4 fruit fly cellular contexts compared by ENCODE assay signal in genomic region chr3R:18279494-18279893, dm6.
TF ChIP-seq lines count a peak whose summit lies in the region.

TSS of gene CG7142 (minus strand) at chr3R:18279522.

- TF ChIP-seq CTCF in whole organism, embryonic (GFP tag; optimal IDR thresholded peaks at IDR 0.05; lab: Kevin White, UChicago), result no peak

TF ChIP-seq in whole organism, adult, 20 proteins besides CTCF, POLR2A, EP300 and RAD21:
- TF ChIP-seq CG33017 (tag; optimal IDR thresholded peaks at IDR 0.05; lab: Kevin White, UChicago) (peak; percentile 18), CG1620 (GFP tag; optimal IDR thresholded peaks at IDR 0.05; lab: Kevin White, UChicago) (no peak), bab1 (GFP tag; optimal IDR thresholded peaks at IDR 0.05; lab: Kevin White, UChicago) (no peak), toe (GFP tag; optimal IDR thresholded peaks at IDR 0.05; lab: Kevin White, UChicago) (no peak), cic (GFP tag; optimal IDR thresholded peaks at IDR 0.05; lab: Kevin White, UChicago) (peak; percentile 1), Mnt (GFP tag; optimal IDR thresholded peaks at IDR 0.05; lab: Kevin White, UChicago) (peak; percentile 12), kay (GFP tag; lab: Kevin White, UChicago; ENCODE audit: borderline replicate concordance) (peak; percentile 34), tj (GFP tag; optimal IDR thresholded peaks at IDR 0.05; lab: Kevin White, UChicago) (no peak), CG7101 (tag; optimal IDR thresholded peaks at IDR 0.05; lab: Kevin White, UChicago) (no peak)

TF ChIP-seq in whole organism, embryonic, 481 proteins besides CTCF, POLR2A, EP300 and RAD21 (continues in another document):
- TF ChIP-seq CG12769 (tag; optimal IDR thresholded peaks at IDR 0.05; lab: Kevin White, UChicago), result peak; percentile 68
- TF ChIP-seq HmgZ (tag; optimal IDR thresholded peaks at IDR 0.05; lab: Kevin White, UChicago), result no peak
- TF ChIP-seq CG7556 (GFP tag; optimal IDR thresholded peaks at IDR 0.05; lab: Kevin White, UChicago), result no peak
- peak; percentile 14 for TF ChIP-seq grn (GFP tag; optimal IDR thresholded peaks at IDR 0.05; lab: Kevin White, UChicago)
- TF ChIP-seq Eip74EF (GFP tag; optimal IDR thresholded peaks at IDR 0.05; lab: Kevin White, UChicago), result no peak
- TF ChIP-seq CG10274 (GFP tag; optimal IDR thresholded peaks at IDR 0.05; lab: Kevin White, UChicago), result peak; percentile 73
- TF ChIP-seq odd (GFP tag; optimal IDR thresholded peaks at IDR 0.05; lab: Kevin White, UChicago), result no peak
- peak; percentile 55 for TF ChIP-seq sd (tag; optimal IDR thresholded peaks at IDR 0.05; lab: Kevin White, UChicago)
- TF ChIP-seq CG7745 (tag; optimal IDR thresholded peaks at IDR 0.05; lab: Kevin White, UChicago), result no peak
- TF ChIP-seq Nf-YC (tag; optimal IDR thresholded peaks at IDR 0.05; lab: Kevin White, UChicago), result peak; percentile 1
- no peak for TF ChIP-seq Sry-β (GFP tag; optimal IDR thresholded peaks at IDR 0.05; lab: Kevin White, UChicago)
- no peak for TF ChIP-seq D (optimal IDR thresholded peaks at IDR 0.05; lab: Kevin White, UChicago)
- no peak for TF ChIP-seq D (GFP tag; optimal IDR thresholded peaks at IDR 0.05; lab: Kevin White, UChicago)
- TF ChIP-seq ERR (GFP tag; optimal IDR thresholded peaks at IDR 0.05; lab: Kevin White, UChicago), result no peak
- TF ChIP-seq Trl (optimal IDR thresholded peaks at IDR 0.05; lab: Kevin White, UChicago), result peak in 1 of 2 experiments; percentile 4
- no peak for TF ChIP-seq Trl (GFP tag; optimal IDR thresholded peaks at IDR 0.05; lab: Kevin White, UChicago)
- no peak for TF ChIP-seq HmgD (GFP tag; optimal IDR thresholded peaks at IDR 0.05; lab: Kevin White, UChicago)
- 0 out of 2 replicates have a peak, but pooled peaks have one; percentile 35 for TF ChIP-seq GATAe (GFP tag; conservative IDR thresholded peaks at IDR 0.05; lab: Robert Waterston, UW)
- no peak for TF ChIP-seq btn (GFP tag; optimal IDR thresholded peaks at IDR 0.05; lab: Kevin White, UChicago)
- TF ChIP-seq mirr (GFP tag; optimal IDR thresholded peaks at IDR 0.05; lab: Kevin White, UChicago), result peak; percentile 31
- TF ChIP-seq CG2120 (GFP tag; optimal IDR thresholded peaks at IDR 0.05; lab: Kevin White, UChicago), result peak; percentile 45
- no peak for TF ChIP-seq hth (optimal IDR thresholded peaks at IDR 0.05; lab: Kevin White, UChicago)
- TF ChIP-seq CG15269 (tag; optimal IDR thresholded peaks at IDR 0.05; lab: Kevin White, UChicago), result no peak
- peak; percentile 91 for TF ChIP-seq sug (tag; optimal IDR thresholded peaks at IDR 0.05; lab: Kevin White, UChicago)
- TF ChIP-seq CG6272 (GFP tag; IDR thresholded peaks at IDR 0.05; lab: Robert Waterston, UW), result no peak
- TF ChIP-seq klu (GFP tag; IDR thresholded peaks at IDR 0.05; lab: Robert Waterston, UW), result no peak
- TF ChIP-seq NfI (GFP tag; optimal IDR thresholded peaks at IDR 0.05; lab: Kevin White, UChicago), result no peak
- 0 out of 2 replicates have a peak, but pooled peaks have one; percentile 25 for TF ChIP-seq Rfx (GFP tag; IDR thresholded peaks at IDR 0.05; lab: Robert Waterston, UW)

TF ChIP-seq in whole organism, prepupa, 60 proteins besides CTCF, POLR2A, EP300 and RAD21:
- no peak for TF ChIP-seq Ets96B (tag; optimal IDR thresholded peaks at IDR 0.05; lab: Kevin White, UChicago)
- no peak for TF ChIP-seq CG10669 (GFP tag; optimal IDR thresholded peaks at IDR 0.05; lab: Kevin White, UChicago)
- TF ChIP-seq Sox102F (GFP tag; optimal IDR thresholded peaks at IDR 0.05; lab: Kevin White, UChicago), result no peak
- TF ChIP-seq cyc (GFP tag; optimal IDR thresholded peaks at IDR 0.05; lab: Kevin White, UChicago), result no peak
- TF ChIP-seq svp (GFP tag; lab: Kevin White, UChicago), result peak; percentile 94
- no peak for TF ChIP-seq net (GFP tag; optimal IDR thresholded peaks at IDR 0.05; lab: Kevin White, UChicago)
- TF ChIP-seq CG3032 (tag; optimal IDR thresholded peaks at IDR 0.05; lab: Kevin White, UChicago), result no peak
- no peak for TF ChIP-seq Sox15 (GFP tag; optimal IDR thresholded peaks at IDR 0.05; lab: Kevin White, UChicago)
- no peak for TF ChIP-seq Eip78C (GFP tag; lab: Kevin White, UChicago)
- TF ChIP-seq CG6808 (GFP tag; optimal IDR thresholded peaks at IDR 0.05; lab: Kevin White, UChicago), result no peak
- TF ChIP-seq esn (GFP tag; optimal IDR thresholded peaks at IDR 0.05; lab: Kevin White, UChicago), result peak; percentile 36
- TF ChIP-seq CG31627 (GFP tag; optimal IDR thresholded peaks at IDR 0.05; lab: Kevin White, UChicago), result peak; percentile 25
- peak; percentile 72 for TF ChIP-seq vri (GFP tag; optimal IDR thresholded peaks at IDR 0.05; lab: Kevin White, UChicago)
- no peak for TF ChIP-seq Met (GFP tag; optimal IDR thresholded peaks at IDR 0.05; lab: Kevin White, UChicago)
- no peak for TF ChIP-seq ss (GFP tag; optimal IDR thresholded peaks at IDR 0.05; lab: Kevin White, UChicago)
- no peak for TF ChIP-seq achi (GFP tag; optimal IDR thresholded peaks at IDR 0.05; lab: Kevin White, UChicago)
- no peak for TF ChIP-seq CG11762 (GFP tag; optimal IDR thresholded peaks at IDR 0.05; lab: Kevin White, UChicago; ENCODE audit: insufficient read depth)
- peak; percentile 24 for TF ChIP-seq Eip93F (GFP tag; optimal IDR thresholded peaks at IDR 0.05; lab: Kevin White, UChicago)
- TF ChIP-seq CG6276 (GFP tag; optimal IDR thresholded peaks at IDR 0.05; lab: Kevin White, UChicago), result no peak
- TF ChIP-seq CG34406 (GFP tag; optimal IDR thresholded peaks at IDR 0.05; lab: Kevin White, UChicago), result no peak
- no peak for TF ChIP-seq topi (GFP tag; optimal IDR thresholded peaks at IDR 0.05; lab: Kevin White, UChicago)
- TF ChIP-seq Hr39 (GFP tag; optimal IDR thresholded peaks at IDR 0.05; lab: Kevin White, UChicago), result no peak
- no peak for TF ChIP-seq CG15336 (GFP tag; IDR thresholded peaks at IDR 0.05; lab: Robert Waterston, UW)

TF ChIP-seq in whole organism, wandering third instar larva, 38 proteins besides CTCF, POLR2A, EP300 and RAD21:
- TF ChIP-seq jim (GFP tag; optimal IDR thresholded peaks at IDR 0.05; lab: Kevin White, UChicago), result no peak
- TF ChIP-seq pan (optimal IDR thresholded peaks at IDR 0.05; lab: Kevin White, UChicago), result no peak
- no peak for TF ChIP-seq dmrt93B (GFP tag; optimal IDR thresholded peaks at IDR 0.05; lab: Kevin White, UChicago)
- TF ChIP-seq Rel (GFP tag; optimal IDR thresholded peaks at IDR 0.05; lab: Kevin White, UChicago), result no peak
- peak; percentile 83 for TF ChIP-seq Rel (tag; optimal IDR thresholded peaks at IDR 0.05; lab: Kevin White, UChicago)
- no peak for TF ChIP-seq tai (GFP tag; optimal IDR thresholded peaks at IDR 0.05; lab: Kevin White, UChicago)
- no peak for TF ChIP-seq Mio (GFP tag; optimal IDR thresholded peaks at IDR 0.05; lab: Kevin White, UChicago)
- no peak for TF ChIP-seq psq (GFP tag; optimal IDR thresholded peaks at IDR 0.05; lab: Kevin White, UChicago)
- TF ChIP-seq Hr83 (GFP tag; optimal IDR thresholded peaks at IDR 0.05; lab: Kevin White, UChicago; ENCODE audit: poor library complexity, severe bottlenecking), result peak; percentile 5
- TF ChIP-seq br (GFP tag; optimal IDR thresholded peaks at IDR 0.05; lab: Kevin White, UChicago), result peak; percentile 44
- no peak for TF ChIP-seq Hr78 (GFP tag; optimal IDR thresholded peaks at IDR 0.05; lab: Kevin White, UChicago)
- no peak for TF ChIP-seq usp (GFP tag; optimal IDR thresholded peaks at IDR 0.05; lab: Kevin White, UChicago)
- TF ChIP-seq OdsH (GFP tag; optimal IDR thresholded peaks at IDR 0.05; lab: Kevin White, UChicago), result peak; percentile 32
- TF ChIP-seq GATAd (GFP tag; optimal IDR thresholded peaks at IDR 0.05; lab: Kevin White, UChicago), result no peak
- TF ChIP-seq Sp1 (GFP tag; optimal IDR thresholded peaks at IDR 0.05; lab: Kevin White, UChicago), result no peak
- peak in 1 of 2 experiments; percentile 13 for TF ChIP-seq foxo (GFP tag; optimal IDR thresholded peaks at IDR 0.05; lab: Kevin White, UChicago)
- TF ChIP-seq sv (GFP tag; optimal IDR thresholded peaks at IDR 0.05; lab: Kevin White, UChicago), result no peak
- TF ChIP-seq dl (GFP tag; optimal IDR thresholded peaks at IDR 0.05; lab: Kevin White, UChicago; ENCODE audit: insufficient read depth in 1 of 2, partially characterized antibody in 2 of 2), result no peak
- no peak for TF ChIP-seq N (GFP tag; optimal IDR thresholded peaks at IDR 0.05; lab: Kevin White, UChicago)
- peak; percentile 25 for TF ChIP-seq ey (GFP tag; optimal IDR thresholded peaks at IDR 0.05; lab: Kevin White, UChicago)
- TF ChIP-seq sage (GFP tag; optimal IDR thresholded peaks at IDR 0.05; lab: Kevin White, UChicago), result no peak
- no peak for TF ChIP-seq brk (GFP tag; optimal IDR thresholded peaks at IDR 0.05; lab: Kevin White, UChicago)
- TF ChIP-seq h (GFP tag; optimal IDR thresholded peaks at IDR 0.05; lab: Kevin White, UChicago), result peak; percentile 66
- TF ChIP-seq dsf (GFP tag; optimal IDR thresholded peaks at IDR 0.05; lab: Kevin White, UChicago; ENCODE audit: borderline replicate concordance), result no peak
- peak; percentile 34 for TF ChIP-seq rgr (GFP tag; optimal IDR thresholded peaks at IDR 0.05; lab: Kevin White, UChicago)
- no peak for TF ChIP-seq Vsx2 (GFP tag; optimal IDR thresholded peaks at IDR 0.05; lab: Kevin White, UChicago; ENCODE audit: partially characterized antibody)
- TF ChIP-seq Myc (optimal IDR thresholded peaks at IDR 0.05; lab: Kevin White, UChicago), result no peak
- TF ChIP-seq Dif (GFP tag; optimal IDR thresholded peaks at IDR 0.05; lab: Kevin White, UChicago; ENCODE audit: partially characterized antibody), result peak; percentile 53
- TF ChIP-seq CG9705 (GFP tag; optimal IDR thresholded peaks at IDR 0.05; lab: Kevin White, UChicago), result no peak
- no peak for TF ChIP-seq woc (GFP tag; optimal IDR thresholded peaks at IDR 0.05; lab: Kevin White, UChicago)
- TF ChIP-seq CrebA (GFP tag; optimal IDR thresholded peaks at IDR 0.05; lab: Kevin White, UChicago; ENCODE audit: borderline replicate concordance), result no peak
- no peak for TF ChIP-seq Jra (GFP tag; optimal IDR thresholded peaks at IDR 0.05; lab: Kevin White, UChicago)
- no peak for TF ChIP-seq Abd-B (GFP tag; optimal IDR thresholded peaks at IDR 0.05; lab: Kevin White, UChicago)
- TF ChIP-seq lola (GFP tag; optimal IDR thresholded peaks at IDR 0.05; lab: Kevin White, UChicago), result no peak
